Worm (Caenorhabditis elegans) whole organism, early embryonic: Measurements from ENCODE around the gene F34D6.1.
"Not testable (repeated sequence)": the region's sequence is repeated elsewhere in the genome, so short reads cannot be mapped to it uniquely, and the experiment has no call there.

Experiments
- B0310.2 ChIP-seq: sonication (generic microtip); optimal IDR thresholded peaks from 2 replicates; lab custom pipeline; 2016; ENCODE audit warnings: mild to moderate bottlenecking, missing genetic modification characterization, missing compliant biosample characterization
- aly-1 ChIP-seq: sonication (generic microtip); optimal IDR thresholded peaks from 2 replicates; lab custom pipeline; 2016; ENCODE audit warnings: missing genetic modification characterization, missing compliant biosample characterization
- ama-1 ChIP-seq: fragments of 150-350 bp; optimal IDR thresholded peaks from 2 replicates; lab custom pipeline; 2014
- ceh-13 ChIP-seq: fragments of 200-800 bp; sonication (Bioruptor generic); optimal IDR thresholded peaks from 2 replicates; lab custom pipeline; 2018; ENCODE audit warnings: mild to moderate bottlenecking, missing genetic modification characterization, missing compliant biosample characterization
- ceh-36 ChIP-seq: sonication (generic microtip); optimal IDR thresholded peaks from 2 replicates; lab custom pipeline; 2016; ENCODE audit warnings: missing genetic modification characterization, inconsistent platforms, missing compliant biosample characterization
- hmg-4 ChIP-seq: fragments of 200-800 bp; sonication (Bioruptor generic); optimal IDR thresholded peaks from 2 replicates; lab custom pipeline; 2018; ENCODE audit warnings: mild to moderate bottlenecking, missing genetic modification characterization, missing compliant biosample characterization
- scrt-1 ChIP-seq: fragments of 200-800 bp; sonication (Bioruptor generic); IDR thresholded peaks from 2 replicates; pipeline ENCODE4 v1.3.6; 2022; ENCODE audit warnings: missing genetic modification characterization, missing compliant biosample characterization
- tbx-37 ChIP-seq: fragments of 200-800 bp; sonication (Bioruptor generic); conservative IDR thresholded peaks from 2 replicates; pipeline ENCODE4 v1.3.6; 2022; ENCODE audit warnings: missing genetic modification reagents, missing genetic modification characterization, missing compliant biosample characterization
- tra-4 ChIP-seq: sonication (generic microtip); optimal IDR thresholded peaks from 2 replicates; lab custom pipeline; 2017; ENCODE audit warnings: missing genetic modification characterization, missing compliant biosample characterization

DNA sequence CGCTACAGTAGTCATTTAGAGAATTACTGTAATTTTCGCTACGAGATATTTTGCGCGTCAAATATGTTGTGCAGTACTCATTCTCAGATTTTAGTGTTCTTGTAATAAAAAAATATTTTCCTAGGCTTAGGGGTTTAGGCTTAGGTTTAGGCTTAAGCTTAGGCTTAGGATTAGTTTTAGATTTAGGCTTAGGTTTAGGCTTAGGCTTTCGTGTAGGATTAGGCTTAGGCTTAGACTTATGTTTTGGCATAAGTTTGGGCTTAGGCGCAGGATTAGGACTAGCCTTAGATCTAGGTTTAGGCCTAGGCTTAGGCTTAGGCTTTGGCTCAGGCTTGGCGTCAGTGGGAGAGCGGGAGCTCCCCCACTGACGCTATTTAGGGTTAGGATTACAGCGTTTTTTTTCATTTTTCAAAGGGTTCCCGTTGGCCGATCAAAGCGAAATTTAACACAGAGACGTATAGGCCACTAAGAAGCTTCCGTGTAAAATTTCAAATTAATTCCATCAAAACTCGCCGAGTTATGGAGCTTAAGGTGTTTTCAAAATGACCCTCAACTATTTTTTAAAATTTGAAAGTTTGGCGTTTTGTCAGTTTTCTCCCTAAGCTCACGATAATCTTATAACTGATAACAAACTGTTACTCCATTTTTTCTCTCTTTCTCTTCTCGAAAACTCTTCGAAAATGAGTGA, 41.5 kb downstream of the F34D6.1 start, which contains the start of gene F22E5.8:
- TF ChIP-seq ceh-13 (GFP tag; lab: Kevin White, UChicago); ama-1; tbx-37 (GFP tag; lab: Robert Waterston, UW); tra-4; aly-1 (tag; lab: Kevin White, UChicago); hmg-4 (GFP tag; lab: Kevin White, UChicago); scrt-1 (GFP tag; lab: Robert Waterston, UW); B0310.2 (tag; lab: Kevin White, UChicago): not testable (repeated sequence)
- peak; percentile 58 for TF ChIP-seq ceh-36 (tag; lab: Kevin White, UChicago)
